Fruit fly (Drosophila melanogaster): ENCODE results near the gene TAF1B.

- TF ChIP-seq peb (GFP tag; IDR thresholded peaks at IDR 0.05): no peak
- TF ChIP-seq Fer1 (GFP tag; optimal IDR thresholded peaks at IDR 0.05): no peak
- TF ChIP-seq ara (GFP tag; IDR thresholded peaks at IDR 0.05): no peak
- TF ChIP-seq CG8944 (GFP tag; optimal IDR thresholded peaks at IDR 0.05): no peak
- no peak for TF ChIP-seq fd3F (GFP tag; optimal IDR thresholded peaks at IDR 0.05)
- TF ChIP-seq CG17361 (GFP tag; IDR thresholded peaks at IDR 0.05): peak; percentile 21; the same call in 1 of the 3 replicates
- no peak for TF ChIP-seq Abd-B (GFP tag; optimal IDR thresholded peaks at IDR 0.05)
These were observed 5.8 kb upstream of the TAF1B start for dm6 chr3R:10149667-10150398.
